Worm (Caenorhabditis elegans) whole organism, late embryonic: ENCODE measurements around the gene C33G8.2.

Source experiments
- C08G9.2 ChIP-seq: sonication (generic microtip); optimal IDR thresholded peaks from 2 replicates; lab custom pipeline; 2016; ENCODE audit warnings: mild to moderate bottlenecking, missing genetic modification characterization, moderate library complexity, missing compliant biosample characterization
- C38D4.7 ChIP-seq: fragments of 200-800 bp; sonication (Bioruptor generic); optimal IDR thresholded peaks from 2 replicates; lab custom pipeline; 2018; ENCODE audit warnings: mild to moderate bottlenecking, missing genetic modification characterization, moderate library complexity, missing compliant biosample characterization
- F13H6.1 ChIP-seq: sonication (generic microtip); optimal IDR thresholded peaks from 2 replicates; lab custom pipeline; 2016; ENCODE audit warnings: missing genetic modification characterization, missing compliant biosample characterization
- K02D7.2 ChIP-seq: sonication (generic microtip); optimal IDR thresholded peaks from 2 replicates; lab custom pipeline; 2017; ENCODE audit warnings: mild to moderate bottlenecking, missing genetic modification characterization, missing compliant biosample characterization
- K09A11.1 ChIP-seq: sonication (generic microtip); optimal IDR thresholded peaks from 2 replicates; lab custom pipeline; 2017; ENCODE audit warnings: antibody characterized with exemption, mild to moderate bottlenecking, missing genetic modification characterization, missing compliant biosample characterization; ENCODE audit not compliant: insufficient read depth
- T23F11.4 ChIP-seq: fragments of 200-800 bp; sonication (Bioruptor generic); optimal IDR thresholded peaks from 2 replicates; lab custom pipeline; 2018; ENCODE audit warnings: mild to moderate bottlenecking, missing genetic modification characterization, missing compliant biosample characterization
- ceh-14 ChIP-seq: sonication (generic microtip); optimal IDR thresholded peaks from 2 replicates; lab custom pipeline; 2016; ENCODE audit warnings: missing genotype, missing genetic modification characterization, missing compliant biosample characterization
- ceh-19 ChIP-seq: fragments of 200-800 bp; sonication (Bioruptor generic); optimal IDR thresholded peaks from 2 replicates; lab custom pipeline; 2018; ENCODE audit warnings: mild to moderate bottlenecking, missing genetic modification characterization, missing compliant biosample characterization
- ceh-2 ChIP-seq: sonication (generic microtip); optimal IDR thresholded peaks from 2 replicates; lab custom pipeline; 2016; ENCODE audit warnings: missing genotype, missing genetic modification characterization, missing compliant biosample characterization
- ceh-22 ChIP-seq: sonication (generic microtip); optimal IDR thresholded peaks from 2 replicates; lab custom pipeline; 2017; ENCODE audit warnings: missing biosample characterization, missing genetic modification characterization
- ceh-31 ChIP-seq: sonication (generic microtip); optimal IDR thresholded peaks from 2 replicates; lab custom pipeline; 2016; ENCODE audit warnings: missing genetic modification characterization, missing compliant biosample characterization
- ceh-34 ChIP-seq: sonication (generic microtip); optimal IDR thresholded peaks from 2 replicates; lab custom pipeline; 2016; ENCODE audit warnings: mild to moderate bottlenecking, missing genetic modification characterization, missing compliant biosample characterization
- che-1 ChIP-seq: sonication (generic microtip); optimal IDR thresholded peaks from 2 replicates; lab custom pipeline; 2016; ENCODE audit warnings: mild to moderate bottlenecking, missing genetic modification characterization, missing compliant biosample characterization
- dmd-4 ChIP-seq: sonication (generic microtip); optimal IDR thresholded peaks from 2 replicates; lab custom pipeline; 2016; ENCODE audit warnings: borderline replicate concordance, missing genetic modification characterization, missing compliant biosample characterization
- elt-4 ChIP-seq: sonication (generic microtip); optimal IDR thresholded peaks from 2 replicates; lab custom pipeline; 2016; ENCODE audit warnings: missing genetic modification characterization, missing compliant biosample characterization
- eyg-1 ChIP-seq: sonication (generic microtip); optimal IDR thresholded peaks from 2 replicates; lab custom pipeline; 2016; ENCODE audit warnings: missing genotype, missing genetic modification characterization, missing compliant biosample characterization
- fax-1 ChIP-seq: sonication (generic microtip); optimal IDR thresholded peaks from 2 replicates; lab custom pipeline; 2016; ENCODE audit warnings: missing genotype, missing genetic modification characterization, missing compliant biosample characterization
- fkh-6 ChIP-seq: sonication (generic microtip); optimal IDR thresholded peaks from 2 replicates; lab custom pipeline; 2016; ENCODE audit warnings: missing genetic modification characterization, missing compliant biosample characterization
- hlh-15 ChIP-seq: sonication (generic microtip); optimal IDR thresholded peaks from 2 replicates; lab custom pipeline; 2016; ENCODE audit warnings: missing genetic modification characterization, missing compliant biosample characterization
- lim-6 ChIP-seq: sonication (generic microtip); optimal IDR thresholded peaks from 2 replicates; lab custom pipeline; 2016; ENCODE audit warnings: missing genetic modification characterization, missing compliant biosample characterization
- madf-2 ChIP-seq: sonication (generic microtip); optimal IDR thresholded peaks from 2 replicates; lab custom pipeline; 2017; ENCODE audit warnings: missing genetic modification characterization, missing compliant biosample characterization
- nfya-1 ChIP-seq: sonication (generic microtip); optimal IDR thresholded peaks from 2 replicates; lab custom pipeline; 2017; ENCODE audit warnings: missing genetic modification characterization, mild to moderate bottlenecking, missing compliant biosample characterization, antibody characterized with exemption, moderate library complexity
- nhr-11 ChIP-seq: fragments of 150-350 bp; optimal IDR thresholded peaks from 2 replicates; lab custom pipeline; 2014; ENCODE audit warnings: missing biosample characterization, missing genetic modification characterization
- npax-4 ChIP-seq: sonication (generic microtip); optimal IDR thresholded peaks from 2 replicates; lab custom pipeline; 2016; ENCODE audit warnings: missing genetic modification characterization, missing compliant biosample characterization
- pat-9 ChIP-seq: fragments of 200-800 bp; sonication (Bioruptor generic); optimal IDR thresholded peaks from 2 replicates; lab custom pipeline; 2018; ENCODE audit warnings: mild to moderate bottlenecking, missing genetic modification characterization, moderate library complexity, missing compliant biosample characterization
- pax-1 ChIP-seq: fragments of 150-350 bp; optimal IDR thresholded peaks from 2 replicates; lab custom pipeline; 2014; ENCODE audit warnings: missing biosample characterization, missing genetic modification characterization
- pha-2 ChIP-seq: sonication (generic microtip); optimal IDR thresholded peaks from 2 replicates; lab custom pipeline; 2017; ENCODE audit warnings: mild to moderate bottlenecking, missing genetic modification characterization, missing compliant biosample characterization
- pros-1 ChIP-seq: fragments of 150-350 bp; optimal IDR thresholded peaks from 2 replicates; lab custom pipeline; 2014; ENCODE audit warnings: missing biosample characterization, missing genetic modification reagents, missing genetic modification characterization
- ref-2 ChIP-seq: sonication (generic microtip); optimal IDR thresholded peaks from 2 replicates; lab custom pipeline; 2016; ENCODE audit warnings: missing genetic modification characterization, missing compliant biosample characterization
- rnt-1 ChIP-seq: sonication (generic microtip); optimal IDR thresholded peaks from 2 replicates; lab custom pipeline; 2016; ENCODE audit warnings: missing genetic modification characterization, missing compliant biosample characterization
- sdc-2 ChIP-seq: sonication (generic microtip); optimal IDR thresholded peaks from 2 replicates; lab custom pipeline; 2016; ENCODE audit warnings: missing genotype, missing genetic modification characterization, missing compliant biosample characterization
- syd-9 ChIP-seq: sonication (generic microtip); optimal IDR thresholded peaks from 2 replicates; lab custom pipeline; 2016; ENCODE audit warnings: mild to moderate bottlenecking, missing genetic modification characterization, moderate library complexity, missing compliant biosample characterization
- tbx-2 ChIP-seq: sonication (generic microtip); optimal IDR thresholded peaks from 2 replicates; lab custom pipeline; 2016; ENCODE audit warnings: missing genetic modification characterization, missing compliant biosample characterization
- unc-42 ChIP-seq: sonication (generic microtip); optimal IDR thresholded peaks from 2 replicates; lab custom pipeline; 2016; ENCODE audit warnings: missing genotype, missing genetic modification characterization, missing compliant biosample characterization
- unc-55 ChIP-seq: sonication (generic microtip); optimal IDR thresholded peaks from 2 replicates; lab custom pipeline; 2017; ENCODE audit warnings: missing biosample characterization, missing genetic modification reagents, missing genetic modification characterization
- zip-5 ChIP-seq: sonication (generic microtip); optimal IDR thresholded peaks from 2 replicates; lab custom pipeline; 2016; ENCODE audit warnings: missing genetic modification characterization, missing compliant biosample characterization
- ztf-16 ChIP-seq: sonication (generic microtip); optimal IDR thresholded peaks from 2 replicates; lab custom pipeline; 2017; ENCODE audit warnings: missing genetic modification characterization, missing compliant biosample characterization

The C33G8.2 gene

ce11 chrV:7009461-7009860, at the start of gene C33G8.2:
Gene C33G8.2, plus strand, starts transcription at chrV:7009761.
- TF ChIP-seq che-1 (tag; lab: Kevin White, UChicago) (no peak), fax-1 (tag; lab: Kevin White, UChicago) (no peak), dmd-4 (tag; lab: Kevin White, UChicago) (no peak), zip-5 (tag; lab: Kevin White, UChicago) (no peak), ceh-22 (tag; lab: Kevin White, UChicago) (no peak), tbx-2 (no peak), ceh-14 (tag; lab: Kevin White, UChicago) (no peak), pat-9 (tag; lab: Kevin White, UChicago) (no peak), unc-42 (tag; lab: Kevin White, UChicago) (no peak), ceh-31 (no peak), lim-6 (no peak), sdc-2 (no peak)

- no peak for TF ChIP-seq ztf-16
- TF ChIP-seq unc-55 (GFP tag; lab: Kevin White, UChicago): peak; percentile 30
- TF ChIP-seq nfya-1 (tag; lab: Kevin White, UChicago): peak; percentile 11
- peak; percentile 57 for TF ChIP-seq pros-1 (tag; lab: Kevin White, UChicago)
- TF ChIP-seq, all 69 proteins: peak for 3
Observed at ce11 chrV:6969950-6970532, 39.5 kb upstream of the C33G8.2 start, which contains the start of gene ptr-15. Gene ptr-15, minus strand, starts transcription at chrV:6970000.

ce11 chrV:6971567-6971966, 38.0 kb upstream of the C33G8.2 start, which contains the start of gene srx-59:
Gene srx-59, plus strand, starts transcription at chrV:6971867.
- no peak for TF ChIP-seq zip-5 (tag; lab: Kevin White, UChicago)
- TF ChIP-seq tbx-2: no peak
- no peak for TF ChIP-seq dmd-4 (tag; lab: Kevin White, UChicago)
- TF ChIP-seq elt-4 (tag; lab: Kevin White, UChicago): no peak
- TF ChIP-seq C08G9.2 (tag; lab: Kevin White, UChicago): no peak
- TF ChIP-seq ceh-19 (GFP tag; lab: Kevin White, UChicago): no peak
- TF ChIP-seq ceh-2 (tag; lab: Kevin White, UChicago): no peak
- TF ChIP-seq npax-4 (tag; lab: Kevin White, UChicago): no peak
- no peak for TF ChIP-seq lim-6
- TF ChIP-seq F13H6.1: no peak
- TF ChIP-seq sdc-2: no peak
- no peak for TF ChIP-seq pha-2
- no peak for TF ChIP-seq ceh-14 (tag; lab: Kevin White, UChicago)
- no peak for TF ChIP-seq pax-1 (tag; lab: Kevin White, UChicago)
- TF ChIP-seq K09A11.1: no peak
- TF ChIP-seq nhr-11 (tag; lab: Kevin White, UChicago): no peak
- TF ChIP-seq syd-9 (tag; lab: Kevin White, UChicago): no peak
- TF ChIP-seq K02D7.2 (tag; lab: Kevin White, UChicago): no peak
- no peak for TF ChIP-seq eyg-1 (tag; lab: Kevin White, UChicago)
- TF ChIP-seq ceh-34 (tag; lab: Kevin White, UChicago): no peak

ce11 chrV:6976047-6976446, 33.5 kb upstream of the C33G8.2 start, which contains the start of gene srx-16:
Gene srx-16, plus strand, starts transcription at chrV:6976347.
- TF ChIP-seq ref-2 (no peak), ceh-31 (no peak), madf-2 (tag; lab: Kevin White, UChicago) (no peak), rnt-1 (tag; lab: Kevin White, UChicago) (no peak), C38D4.7 (GFP tag; lab: Kevin White, UChicago) (no peak), npax-4 (tag; lab: Kevin White, UChicago) (no peak), ceh-19 (GFP tag; lab: Kevin White, UChicago) (no peak), ceh-14 (tag; lab: Kevin White, UChicago) (no peak), hlh-15 (tag; lab: Kevin White, UChicago) (no peak), ceh-22 (tag; lab: Kevin White, UChicago) (no peak), T23F11.4 (GFP tag; lab: Kevin White, UChicago) (no peak), fkh-6 (no peak)
